Fruit fly (Drosophila melanogaster) whole organism, embryonic: ENCODE measurements around the gene sinu.
A peak's percentile ranks its signal among the peaks of the same experiment; 100 is the strongest.

Experiments
- Abd-B ChIP-seq: fragments of 200-800 bp; sonication (Bioruptor generic); optimal IDR thresholded peaks from 2 replicates; lab custom pipeline; 2018; ENCODE audit warnings: missing biosample characterization, mild to moderate bottlenecking, missing genetic modification characterization, moderate library complexity
- Aef1 ChIP-seq: fragments of 200-800 bp; sonication (Bioruptor generic); IDR thresholded peaks from 3 replicates; pipeline ENCODE4 v1.3.6; 2022; ENCODE audit warnings: missing biosample characterization, missing genetic modification characterization
- CG10543 ChIP-seq: fragments of 200-800 bp; sonication (Bioruptor generic); optimal IDR thresholded peaks from 3 replicates; lab custom pipeline; 2017; ENCODE audit warnings: missing biosample characterization, mild to moderate bottlenecking, missing genetic modification characterization, moderate library complexity
- CG10959 ChIP-seq: fragments of 200-800 bp; sonication (Bioruptor generic); IDR thresholded peaks from 2 replicates; pipeline ENCODE4 v1.3.6; 2022; ENCODE audit warnings: missing biosample characterization, missing genetic modification characterization
- CG12942 ChIP-seq: fragments of 200-800 bp; sonication (Bioruptor generic); optimal IDR thresholded peaks from 3 replicates; lab custom pipeline; 2016; ENCODE audit warnings: missing biosample characterization, missing genetic modification characterization
- CG13287 ChIP-seq: fragments of 200-800 bp; sonication (Bioruptor generic); IDR thresholded peaks from 2 replicates; pipeline ENCODE4 v1.3.6; 2022; ENCODE audit warnings: missing biosample characterization, missing genetic modification characterization; ENCODE audit not compliant: partially characterized antibody
- CG15269 ChIP-seq: fragments of 200-800 bp; sonication (Bioruptor generic); optimal IDR thresholded peaks from 2 replicates; lab custom pipeline; 2018; ENCODE audit warnings: missing biosample characterization, mild to moderate bottlenecking, missing genetic modification characterization, moderate library complexity
- CG16815 ChIP-seq: fragments of 200-800 bp; sonication (Bioruptor generic); optimal IDR thresholded peaks from 3 replicates; lab custom pipeline; 2017; ENCODE audit warnings: missing biosample characterization, mild to moderate bottlenecking, missing genetic modification characterization
- CG17361 ChIP-seq: fragments of 200-800 bp; sonication (Bioruptor generic); IDR thresholded peaks from 3 replicates; pipeline ENCODE4 v1.3.6; 2022; ENCODE audit warnings: missing biosample characterization, missing genetic modification characterization
- CG2202 ChIP-seq: fragments of 200-800 bp; sonication (Bioruptor generic); optimal IDR thresholded peaks from 2 replicates; lab custom pipeline; 2018; ENCODE audit warnings: missing biosample characterization, mild to moderate bottlenecking, missing genetic modification characterization
- CG3163 ChIP-seq: fragments of 200-800 bp; sonication (Bioruptor generic); optimal IDR thresholded peaks from 3 replicates; lab custom pipeline; 2016; ENCODE audit warnings: missing biosample characterization, missing genetic modification characterization
- CG33557 ChIP-seq: fragments of 200-800 bp; sonication (Bioruptor generic); optimal IDR thresholded peaks from 2 replicates; lab custom pipeline; 2019; ENCODE audit warnings: missing biosample characterization, mild to moderate bottlenecking, missing genetic modification characterization, moderate library complexity
- CG42726 ChIP-seq: fragments of 200-800 bp; sonication (Bioruptor generic); IDR thresholded peaks from 2 replicates; pipeline ENCODE4 v1.3.6; 2022; ENCODE audit warnings: missing biosample characterization, missing genetic modification characterization; ENCODE audit not compliant: partially characterized antibody
- CG4707 ChIP-seq: fragments of 200-800 bp; sonication (Bioruptor generic); optimal IDR thresholded peaks from 2 replicates; lab custom pipeline; 2018; ENCODE audit warnings: missing biosample characterization, mild to moderate bottlenecking, missing genetic modification characterization, moderate library complexity
- CG4730 ChIP-seq: fragments of 200-800 bp; sonication (Bioruptor generic); IDR thresholded peaks from 2 replicates; pipeline ENCODE4 v1.3.6; 2022; ENCODE audit warnings: missing biosample characterization, missing genetic modification characterization
- CG6254 ChIP-seq: fragments of 200-800 bp; sonication (Bioruptor generic); optimal IDR thresholded peaks from 3 replicates; lab custom pipeline; 2017; ENCODE audit warnings: mild to moderate bottlenecking, missing biosample characterization, missing genetic modification reagents, missing genetic modification characterization
- CG7839 ChIP-seq: fragments of 200-800 bp; sonication (Bioruptor generic); optimal IDR thresholded peaks from 3 replicates; lab custom pipeline; 2018; ENCODE audit warnings: missing biosample characterization, mild to moderate bottlenecking, missing genetic modification characterization, moderate library complexity
- CG8359 ChIP-seq: fragments of 200-800 bp; sonication (Bioruptor generic); optimal IDR thresholded peaks from 2 replicates; lab custom pipeline; 2017; ENCODE audit warnings: missing biosample characterization, mild to moderate bottlenecking, missing genetic modification characterization, borderline replicate concordance
- CoRest ChIP-seq: fragments of 200-800 bp; sonication (Bioruptor generic); optimal IDR thresholded peaks from 3 replicates; lab custom pipeline; 2018; ENCODE audit warnings: missing biosample characterization, mild to moderate bottlenecking, missing genetic modification characterization, moderate library complexity
- Dbx ChIP-seq: fragments of 200-800 bp; sonication (Bioruptor generic); IDR thresholded peaks from 3 replicates; pipeline ENCODE4 v1.3.6; 2022; ENCODE audit warnings: missing biosample characterization, missing genetic modification characterization
- Dek ChIP-seq: fragments of 200-800 bp; sonication (Bioruptor generic); optimal IDR thresholded peaks from 3 replicates; lab custom pipeline; 2019; ENCODE audit warnings: missing biosample characterization, mild to moderate bottlenecking, missing genetic modification characterization, moderate library complexity
- Dfd ChIP-seq, 2 experiments: fragments of >200 bp; optimal IDR thresholded peaks; 2 replicates each; lab custom pipeline; 2017; ENCODE audit warnings: missing biosample characterization in 2 of 2, missing genetic modification characterization in 2 of 2
- Hmr ChIP-seq: fragments of 200-800 bp; sonication (Bioruptor generic); optimal IDR thresholded peaks from 3 replicates; lab custom pipeline; 2017; ENCODE audit warnings: mild to moderate bottlenecking, missing biosample characterization, missing genetic modification reagents, missing genetic modification characterization
- Kr ChIP-seq: fragments of 200-800 bp; sonication (Bioruptor generic); optimal IDR thresholded peaks from 2 replicates; lab custom pipeline; 2017; ENCODE audit warnings: missing biosample characterization, mild to moderate bottlenecking, missing genetic modification characterization
- MTF-1 ChIP-seq: fragments of 200-800 bp; sonication (Bioruptor generic); optimal IDR thresholded peaks from 2 replicates; lab custom pipeline; 2018; ENCODE audit warnings: missing biosample characterization, mild to moderate bottlenecking, missing genetic modification characterization, borderline replicate concordance
- Myb ChIP-seq: fragments of 200-800 bp; sonication (Bioruptor generic); optimal IDR thresholded peaks from 2 replicates; lab custom pipeline; 2016; ENCODE audit warnings: missing biosample characterization, missing genetic modification characterization
- Ravus ChIP-seq: fragments of 200-800 bp; sonication (Bioruptor generic); IDR thresholded peaks from 2 replicates; pipeline ENCODE4 v1.3.6; 2022; ENCODE audit warnings: missing biosample characterization, missing genetic modification characterization
- chm ChIP-seq: fragments of 200-800 bp; sonication (Bioruptor generic); IDR thresholded peaks from 2 replicates; pipeline ENCODE4 v1.3.6; 2022; ENCODE audit warnings: missing biosample characterization, missing genetic modification characterization
- ci ChIP-seq: fragments of 200-800 bp; sonication (Bioruptor generic); IDR thresholded peaks from 3 replicates; pipeline ENCODE4 v1.3.6; 2022; ENCODE audit warnings: missing biosample characterization, missing genetic modification characterization
- dimm ChIP-seq: fragments of 200-800 bp; sonication (Bioruptor generic); IDR thresholded peaks from 2 replicates; pipeline ENCODE4 v1.3.6; 2022; ENCODE audit warnings: missing biosample characterization, missing genetic modification characterization
- emc ChIP-seq: fragments of 200-800 bp; sonication (Bioruptor generic); optimal IDR thresholded peaks from 2 replicates; lab custom pipeline; 2016; ENCODE audit warnings: missing biosample characterization, missing genetic modification characterization
- eve ChIP-seq, 2 experiments: fragments of >200 bp; optimal IDR thresholded peaks; 2 replicates each; lab custom pipeline; 2017; ENCODE audit warnings: missing biosample characterization in 2 of 2, missing genetic modification characterization in 2 of 2
- ewg ChIP-seq: fragments of 200-800 bp; sonication (Bioruptor generic); optimal IDR thresholded peaks from 3 replicates; lab custom pipeline; 2017; ENCODE audit warnings: mild to moderate bottlenecking, missing biosample characterization, missing genetic modification reagents, missing genetic modification characterization
- exex ChIP-seq: fragments of 200-800 bp; sonication (Bioruptor generic); optimal IDR thresholded peaks from 4 replicates; lab custom pipeline; 2018; ENCODE audit warnings: missing biosample characterization, mild to moderate bottlenecking, missing genetic modification characterization, moderate library complexity
- fd102C ChIP-seq: fragments of 200-800 bp; sonication (Bioruptor generic); optimal IDR thresholded peaks from 2 replicates; lab custom pipeline; 2018; ENCODE audit warnings: missing biosample characterization, mild to moderate bottlenecking, missing genetic modification characterization, moderate library complexity
- gce ChIP-seq: fragments of 200-800 bp; sonication (Bioruptor generic); IDR thresholded peaks from 3 replicates; pipeline ENCODE4 v1.3.6; 2022; ENCODE audit warnings: missing biosample characterization, missing genetic modification characterization
- gcm ChIP-seq: fragments of 200-800 bp; sonication (Bioruptor generic); optimal IDR thresholded peaks from 2 replicates; lab custom pipeline; 2019; ENCODE audit warnings: missing biosample characterization, mild to moderate bottlenecking, missing genetic modification characterization, moderate library complexity
- gem ChIP-seq: fragments of 200-800 bp; sonication (Bioruptor generic); optimal IDR thresholded peaks from 2 replicates; lab custom pipeline; 2019; ENCODE audit warnings: missing biosample characterization, mild to moderate bottlenecking, missing genetic modification characterization, moderate library complexity
- grn ChIP-seq: fragments of 200-800 bp; sonication (Bioruptor generic); optimal IDR thresholded peaks from 3 replicates; lab custom pipeline; 2017; ENCODE audit warnings: missing biosample characterization, missing genetic modification characterization
- jigr1 ChIP-seq: fragments of 200-800 bp; sonication (Bioruptor generic); IDR thresholded peaks from 3 replicates; pipeline ENCODE4 v1.3.6; 2022; ENCODE audit warnings: missing biosample characterization, missing genetic modification characterization
- mld ChIP-seq: fragments of 200-800 bp; sonication (Bioruptor generic); IDR thresholded peaks from 3 replicates; pipeline ENCODE4 v1.3.6; 2022; ENCODE audit warnings: missing biosample characterization, missing genetic modification characterization; ENCODE audit not compliant: partially characterized antibody
- odd ChIP-seq: fragments of 200-800 bp; sonication (Bioruptor generic); optimal IDR thresholded peaks from 2 replicates; lab custom pipeline; 2017; ENCODE audit warnings: missing biosample characterization, mild to moderate bottlenecking, missing genetic modification characterization
- onecut ChIP-seq: fragments of 200-800 bp; sonication (Bioruptor generic); IDR thresholded peaks from 2 replicates; pipeline ENCODE4 v1.3.6; 2022; ENCODE audit warnings: missing biosample characterization, missing genetic modification characterization
- pum ChIP-seq: fragments of 200-800 bp; sonication (Bioruptor generic); optimal IDR thresholded peaks from 2 replicates; lab custom pipeline; 2016; ENCODE audit warnings: missing biosample characterization, missing genetic modification characterization
- schlank ChIP-seq: fragments of 200-800 bp; sonication (Bioruptor generic); optimal IDR thresholded peaks from 2 replicates; lab custom pipeline; 2018; ENCODE audit warnings: missing biosample characterization, mild to moderate bottlenecking, missing genetic modification characterization
- sd ChIP-seq: fragments of 200-800 bp; sonication (Bioruptor generic); optimal IDR thresholded peaks from 3 replicates; lab custom pipeline; 2018; ENCODE audit warnings: missing biosample characterization, mild to moderate bottlenecking, missing genetic modification characterization, moderate library complexity
- seq ChIP-seq: fragments of 200-800 bp; sonication (Bioruptor generic); IDR thresholded peaks from 2 replicates; pipeline ENCODE4 v1.3.6; 2022; ENCODE audit warnings: missing biosample characterization, missing genetic modification characterization
- slbo ChIP-seq: fragments of 200-800 bp; sonication (Bioruptor generic); IDR thresholded peaks from 2 replicates; pipeline ENCODE4 v1.3.6; 2022; ENCODE audit warnings: missing biosample characterization, missing genetic modification characterization
- slp2 ChIP-seq: fragments of 200-800 bp; sonication (Bioruptor generic); optimal IDR thresholded peaks from 2 replicates; lab custom pipeline; 2016; ENCODE audit warnings: missing biosample characterization, missing genetic modification characterization
- unc-4 ChIP-seq: fragments of 200-800 bp; sonication (Bioruptor generic); IDR thresholded peaks from 2 replicates; pipeline ENCODE4 v1.3.6; 2022; ENCODE audit warnings: missing biosample characterization, missing genetic modification characterization; ENCODE audit not compliant: partially characterized antibody
- wek ChIP-seq: fragments of 200-800 bp; sonication (Bioruptor generic); optimal IDR thresholded peaks from 3 replicates; lab custom pipeline; 2018; ENCODE audit warnings: missing biosample characterization, mild to moderate bottlenecking, missing genetic modification characterization, moderate library complexity

Gene sinu

DNA sequence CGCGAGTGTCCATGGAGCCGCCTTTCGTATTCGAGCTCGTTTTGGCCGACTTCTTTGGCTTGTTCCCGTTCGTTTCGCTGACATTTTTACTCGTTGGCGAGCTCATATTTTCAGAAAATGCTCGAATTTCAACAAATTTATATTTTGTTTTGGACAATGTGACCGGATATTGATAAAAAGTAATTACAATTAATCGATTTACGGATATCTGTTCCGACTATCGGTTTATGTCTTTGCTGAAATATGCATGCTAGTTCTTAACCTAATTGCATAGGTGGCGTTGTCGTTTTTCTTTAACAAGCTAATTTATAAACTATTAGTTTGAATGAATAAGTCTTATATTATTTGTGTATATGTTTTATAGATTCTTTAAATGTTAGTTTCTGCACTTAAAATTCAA, 46.7 kb upstream of the sinu start, which contains the start of gene Eaf6 (continued):
- TF ChIP-seq CG4730 (GFP tag; lab: Robert Waterston, UW) (no peak), slbo (GFP tag; lab: Robert Waterston, UW) (no peak; the same call in 1 of the 2 replicates), Kr (GFP tag; lab: Kevin White, UChicago) (no peak), CG4707 (GFP tag; lab: Kevin White, UChicago) (no peak), Aef1 (no peak), Dek (tag; lab: Kevin White, UChicago) (no peak), Abd-B (peak; percentile 60), exex (tag; lab: Kevin White, UChicago) (peak; percentile 62), emc (no peak), ci (no peak), gcm (GFP tag; lab: Kevin White, UChicago) (no peak), wek (GFP tag; lab: Kevin White, UChicago) (no peak), Myb (GFP tag; lab: Kevin White, UChicago) (no peak), CG3163 (GFP tag; lab: Kevin White, UChicago) (no peak), CG12942 (GFP tag; lab: Kevin White, UChicago) (no peak), eve (GFP tag; optimal IDR thresholded peaks at IDR 0.05; lab: Kevin White, UChicago) (no peak), schlank (no peak), CG42726 (no peak), ewg (GFP tag; lab: Kevin White, UChicago) (no peak), fd102C (GFP tag; lab: Kevin White, UChicago) (no peak), gem (tag; lab: Kevin White, UChicago) (no peak), CG33557 (GFP tag; lab: Kevin White, UChicago) (no peak), MTF-1 (GFP tag; lab: Kevin White, UChicago) (no peak), dimm (GFP tag; lab: Robert Waterston, UW) (no peak), gce (GFP tag; lab: Robert Waterston, UW) (no peak), Dfd (GFP tag; optimal IDR thresholded peaks at IDR 0.05; lab: Kevin White, UChicago) (no peak), Ravus (GFP tag; lab: Robert Waterston, UW) (no peak), CG8359 (GFP tag; lab: Kevin White, UChicago) (no peak), Hmr (no peak), sd (peak; percentile 91), slp2 (GFP tag; lab: Kevin White, UChicago) (no peak), CG6254 (GFP tag; lab: Kevin White, UChicago) (no peak), CG15269 (tag; lab: Kevin White, UChicago) (no peak), CG7839 (peak; percentile 24), grn (GFP tag; lab: Kevin White, UChicago) (no peak), CG10543 (GFP tag; lab: Kevin White, UChicago) (no peak), seq (GFP tag; lab: Robert Waterston, UW) (no peak), jigr1 (GFP tag; lab: Robert Waterston, UW) (no peak), CG16815 (GFP tag; lab: Kevin White, UChicago) (no peak), CG10959 (GFP tag; lab: Robert Waterston, UW) (no peak), Dbx (GFP tag; lab: Robert Waterston, UW) (no peak), CG2202 (tag; lab: Kevin White, UChicago) (no peak), mld (no peak), odd (GFP tag; lab: Kevin White, UChicago) (no peak), unc-4 (GFP tag; lab: Robert Waterston, UW) (peak; percentile 50; the same call in 1 of the 2 replicates), CG13287 (GFP tag; lab: Robert Waterston, UW) (peak; percentile 62), CG17361 (GFP tag; lab: Robert Waterston, UW) (no peak), chm (GFP tag; lab: Robert Waterston, UW) (no peak), pum (GFP tag; lab: Kevin White, UChicago) (no peak), CoRest (peak; percentile 15), onecut (no peak)
